Fruit fly (Drosophila melanogaster): ENCODE measurements around the gene Obp18a.

dm6 chrX:19148798-19149510 lies 13.3 kb upstream of the Obp18a start:
- no peak for TF ChIP-seq CG14441 (GFP tag; IDR thresholded peaks at IDR 0.05)
- TF ChIP-seq fd96Cb (tag; optimal IDR thresholded peaks at IDR 0.05) = no peak
- no peak for TF ChIP-seq TFAM (GFP tag; optimal IDR thresholded peaks at IDR 0.05)
- no peak for TF ChIP-seq tio (GFP tag; optimal IDR thresholded peaks at IDR 0.05)
- no peak for TF ChIP-seq CG3281 (GFP tag; optimal IDR thresholded peaks at IDR 0.05)
- no peak for TF ChIP-seq Hr78 (GFP tag; optimal IDR thresholded peaks at IDR 0.05)
- no peak for TF ChIP-seq Jarid2 (GFP tag; optimal IDR thresholded peaks at IDR 0.05)
